Fruit fly (Drosophila melanogaster) whole organism, wandering third instar larva: ENCODE measurements around the gene CG1958.

ENCODE experiments used
- Abd-B ChIP-seq: fragments of >200 bp; optimal IDR thresholded peaks from 2 replicates; lab custom pipeline; 2017; ENCODE audit warnings: missing biosample characterization, missing genetic modification characterization
- CG9705 ChIP-seq: fragments of 200-800 bp; sonication (Bioruptor generic); optimal IDR thresholded peaks from 2 replicates; lab custom pipeline; 2018; ENCODE audit warnings: missing biosample characterization, mild to moderate bottlenecking, missing genetic modification characterization
- CrebA ChIP-seq: fragments of 200-800 bp; sonication (Bioruptor generic); optimal IDR thresholded peaks from 2 replicates; lab custom pipeline; 2016; ENCODE audit warnings: missing biosample characterization, mild to moderate bottlenecking, missing genetic modification characterization, borderline replicate concordance
- Dfd ChIP-seq: fragments of >200 bp; optimal IDR thresholded peaks from 2 replicates; lab custom pipeline; 2017; ENCODE audit warnings: missing biosample characterization, missing genetic modification characterization
- Dif ChIP-seq: fragments of 200-275, 200-300 bp; sonication (Bioruptor generic); optimal IDR thresholded peaks from 2 replicates; lab custom pipeline; 2018; ENCODE audit warnings: missing biosample characterization, missing genetic modification characterization; ENCODE audit not compliant: partially characterized antibody
- GATAd ChIP-seq: sonication (Bioruptor generic); optimal IDR thresholded peaks from 2 replicates; lab custom pipeline; 2016; ENCODE audit warnings: missing biosample characterization, missing genetic modification characterization
- HLH106 ChIP-seq: fragments of 200-800 bp; optimal IDR thresholded peaks from 3 replicates; lab custom pipeline; 2019; ENCODE audit warnings: missing biosample characterization, mild to moderate bottlenecking, missing genetic modification characterization, moderate library complexity
- Hnf4 ChIP-seq: fragments of 200-800 bp; sonication (Bioruptor generic); optimal IDR thresholded peaks from 2 replicates; lab custom pipeline; 2016; ENCODE audit warnings: missing biosample characterization, mild to moderate bottlenecking, missing genetic modification characterization
- Hr78 ChIP-seq: fragments of >200 bp; optimal IDR thresholded peaks from 2 replicates; lab custom pipeline; 2017; ENCODE audit warnings: missing biosample characterization, missing genetic modification characterization
- Hr83 ChIP-seq: fragments of 200-300 bp; sonication (Bioruptor generic); optimal IDR thresholded peaks from 2 replicates; lab custom pipeline; 2016; ENCODE audit warnings: missing biosample characterization, mild to moderate bottlenecking, missing genetic modification characterization, moderate library complexity; ENCODE audit not compliant: poor library complexity, severe bottlenecking
- Jra ChIP-seq: sonication (Bioruptor generic); optimal IDR thresholded peaks from 2 replicates; lab custom pipeline; 2016; ENCODE audit warnings: missing biosample characterization, missing genetic modification characterization
- Mio ChIP-seq: sonication (Bioruptor generic); optimal IDR thresholded peaks from 2 replicates; lab custom pipeline; 2016; ENCODE audit warnings: missing biosample characterization, missing genetic modification characterization
- Myc ChIP-seq: fragments of >200 bp; optimal IDR thresholded peaks from 2 replicates; lab custom pipeline; 2017
- N ChIP-seq: fragments of >200 bp; optimal IDR thresholded peaks from 2 replicates; lab custom pipeline; 2018; ENCODE audit warnings: missing biosample characterization, missing external identifiers, missing genetic modification characterization
- OdsH ChIP-seq: fragments of 200-800 bp; sonication (Bioruptor generic); optimal IDR thresholded peaks from 2 replicates; lab custom pipeline; 2016; ENCODE audit warnings: missing biosample characterization, mild to moderate bottlenecking, missing genetic modification characterization
- Sp1 ChIP-seq: fragments of 200-800 bp; sonication (Bioruptor generic); optimal IDR thresholded peaks from 3 replicates; lab custom pipeline; 2019; ENCODE audit warnings: missing biosample characterization, mild to moderate bottlenecking, missing genetic modification characterization, moderate library complexity
- Vsx2 ChIP-seq: fragments of 200-300, 225-300 bp; sonication (Bioruptor generic); optimal IDR thresholded peaks from 2 replicates; lab custom pipeline; 2018; ENCODE audit warnings: missing biosample characterization, missing genetic modification characterization; ENCODE audit not compliant: partially characterized antibody
- br ChIP-seq: fragments of 200-800 bp; sonication (Bioruptor generic); optimal IDR thresholded peaks from 2 replicates; lab custom pipeline; 2016; ENCODE audit warnings: missing biosample characterization, missing genetic modification characterization
- brk ChIP-seq: fragments of 200-800 bp; sonication (Bioruptor generic); optimal IDR thresholded peaks from 2 replicates; lab custom pipeline; 2016; ENCODE audit warnings: missing biosample characterization, mild to moderate bottlenecking, missing genetic modification characterization
- dl ChIP-seq, 2 experiments: fragments of 175-275, 200-275 bp in 1 of 2; fragments of 200-275 bp in 1 of 2; sonication (Bioruptor generic); optimal IDR thresholded peaks; lab custom pipeline; 2018; ENCODE audit warnings: mild to moderate bottlenecking in 2 of 2, missing biosample characterization in 2 of 2, missing genetic modification characterization in 2 of 2, moderate library complexity in 2 of 2; ENCODE audit not compliant: partially characterized antibody in 2 of 2, insufficient read depth in 1 of 2
- dmrt93B ChIP-seq: fragments of 200-800 bp; sonication (Bioruptor generic); optimal IDR thresholded peaks from 2 replicates; lab custom pipeline; 2018; ENCODE audit warnings: missing biosample characterization, mild to moderate bottlenecking, missing genetic modification characterization
- dsf ChIP-seq: sonication (Bioruptor generic); optimal IDR thresholded peaks from 2 replicates; lab custom pipeline; 2016; ENCODE audit warnings: missing biosample characterization, missing genetic modification characterization, borderline replicate concordance
- ey ChIP-seq: fragments of 200-800 bp; sonication (Bioruptor generic); optimal IDR thresholded peaks from 2 replicates; lab custom pipeline; 2016; ENCODE audit warnings: missing biosample characterization, missing genetic modification characterization
- foxo ChIP-seq, 2 experiments: fragments of 200-800 bp; sonication (Bioruptor generic); optimal IDR thresholded peaks; 2 replicates in 1 of 2; 3 replicates in 1 of 2; lab custom pipeline; 2016 to 2017; ENCODE audit warnings: missing biosample characterization in 2 of 2, missing genetic modification characterization in 2 of 2
- fru ChIP-seq: fragments of 200-800 bp; sonication (Bioruptor generic); optimal IDR thresholded peaks from 3 replicates; lab custom pipeline; 2016; ENCODE audit warnings: missing biosample characterization, mild to moderate bottlenecking, missing genetic modification characterization
- h ChIP-seq: fragments of 200-800 bp; sonication (Bioruptor generic); optimal IDR thresholded peaks from 3 replicates; lab custom pipeline; 2016; ENCODE audit warnings: missing biosample characterization, mild to moderate bottlenecking, missing genetic modification characterization
- jim ChIP-seq: fragments of 175-275, 200-325 bp; sonication (Bioruptor generic); optimal IDR thresholded peaks from 2 replicates; lab custom pipeline; 2016; ENCODE audit warnings: missing biosample characterization, mild to moderate bottlenecking, missing genetic modification characterization
- lola ChIP-seq: fragments of >200 bp; optimal IDR thresholded peaks from 2 replicates; lab custom pipeline; 2017; ENCODE audit warnings: missing biosample characterization, missing genetic modification characterization
- psq ChIP-seq: fragments of 200-800 bp; sonication (Bioruptor generic); optimal IDR thresholded peaks from 3 replicates; lab custom pipeline; 2017; ENCODE audit warnings: missing biosample characterization, mild to moderate bottlenecking, missing genetic modification characterization, moderate library complexity
- rgr ChIP-seq: fragments of 200-800 bp; sonication (Bioruptor generic); optimal IDR thresholded peaks from 3 replicates; lab custom pipeline; 2016; ENCODE audit warnings: missing biosample characterization, mild to moderate bottlenecking, missing genetic modification characterization
- sage ChIP-seq: fragments of 200-800 bp; sonication (Bioruptor generic); optimal IDR thresholded peaks from 2 replicates; lab custom pipeline; 2016; ENCODE audit warnings: missing biosample characterization, mild to moderate bottlenecking, missing genetic modification characterization
- sv ChIP-seq: fragments of 200-800 bp; sonication (Bioruptor generic); optimal IDR thresholded peaks from 3 replicates; lab custom pipeline; 2016; ENCODE audit warnings: missing biosample characterization, missing genetic modification characterization
- tai ChIP-seq: sonication (Bioruptor generic); optimal IDR thresholded peaks from 2 replicates; lab custom pipeline; 2016; ENCODE audit warnings: missing biosample characterization, missing genetic modification characterization
- usp ChIP-seq: fragments of >200 bp; optimal IDR thresholded peaks from 2 replicates; lab custom pipeline; 2017; ENCODE audit warnings: missing biosample characterization, missing genetic modification characterization
- woc ChIP-seq: sonication (Bioruptor generic); optimal IDR thresholded peaks from 2 replicates; lab custom pipeline; 2016; ENCODE audit warnings: missing biosample characterization, mild to moderate bottlenecking, missing genetic modification characterization

The CG1958 gene

dm6 chrX:7293874-7294559 is 27.3 kb downstream of the CG1958 start (continued):
- no peak for TF ChIP-seq Vsx2

- TF ChIP-seq Dif (GFP tag; lab: Kevin White, UChicago) (no peak), jim (GFP tag; lab: Kevin White, UChicago) (no peak), sage (GFP tag; lab: Kevin White, UChicago) (no peak), Myc (lab: Kevin White, UChicago) (no peak), ey (GFP tag; lab: Kevin White, UChicago) (no peak), dsf (GFP tag; lab: Kevin White, UChicago) (no peak), N (GFP tag; lab: Kevin White, UChicago) (no peak), Hr78 (no peak)
Observed at dm6 chrX:7295973-7296372, 29.3 kb downstream of the CG1958 start.

dm6 chrX:7296721-7297227 is 30.1 kb downstream of the CG1958 start:
- TF ChIP-seq Hr78 (no peak), dmrt93B (GFP tag; lab: Kevin White, UChicago) (no peak), psq (GFP tag; lab: Kevin White, UChicago) (no peak), HLH106 (no peak), foxo (GFP tag; optimal IDR thresholded peaks at IDR 0.05; lab: Kevin White, UChicago) (no peak), Abd-B (GFP tag; lab: Kevin White, UChicago) (no peak), GATAd (GFP tag; lab: Kevin White, UChicago) (no peak), brk (no peak)
- TF ChIP-seq, all 38 proteins: peak for 0

dm6 chrX:7298323-7298722 is 31.6 kb downstream of the CG1958 start:
- no peak for TF ChIP-seq CG9705 (GFP tag; lab: Kevin White, UChicago)
- no peak for TF ChIP-seq h (GFP tag; lab: Kevin White, UChicago)
- no peak for TF ChIP-seq Vsx2
- no peak for TF ChIP-seq Sp1 (GFP tag; lab: Kevin White, UChicago)
- TF ChIP-seq Hnf4 = no peak
- no peak for TF ChIP-seq br (GFP tag; lab: Kevin White, UChicago)
- no peak for TF ChIP-seq fru (GFP tag; lab: Kevin White, UChicago)

dm6 chrX:7299399-7300355 is 33.0 kb downstream of the CG1958 start:
- TF ChIP-seq sage (GFP tag; lab: Kevin White, UChicago) (no peak), woc (peak; percentile 30), tai (GFP tag; lab: Kevin White, UChicago) (no peak), ey (GFP tag; lab: Kevin White, UChicago) (peak; percentile 70), CrebA (peak; percentile 60), foxo (GFP tag; optimal IDR thresholded peaks at IDR 0.05; lab: Kevin White, UChicago) (peak; percentile 1 to 56), dsf (GFP tag; lab: Kevin White, UChicago) (peak; percentile 5), psq (GFP tag; lab: Kevin White, UChicago) (peak; percentile 34), Mio (no peak), fru (GFP tag; lab: Kevin White, UChicago) (peak; percentile 58), usp (GFP tag; lab: Kevin White, UChicago) (no peak), GATAd (GFP tag; lab: Kevin White, UChicago) (no peak), Hnf4 (peak; percentile 48), HLH106 (peak; percentile 67), Hr78 (no peak), sv (GFP tag; lab: Kevin White, UChicago) (peak; percentile 29), br (GFP tag; lab: Kevin White, UChicago) (peak; percentile 32), dl (GFP tag; optimal IDR thresholded peaks at IDR 0.05; lab: Kevin White, UChicago; ENCODE audit: insufficient read depth in 1 of 2, partially characterized antibody in 2 of 2) (peak; percentile 63 to 75), Jra (GFP tag; lab: Kevin White, UChicago) (peak; percentile 36), lola (GFP tag; lab: Kevin White, UChicago) (no peak), Vsx2 (peak; percentile 79), h (GFP tag; lab: Kevin White, UChicago) (peak; percentile 43), OdsH (peak; percentile 26), Dif (GFP tag; lab: Kevin White, UChicago) (peak; percentile 86), dmrt93B (GFP tag; lab: Kevin White, UChicago) (peak; percentile 48), Myc (lab: Kevin White, UChicago) (no peak), Sp1 (GFP tag; lab: Kevin White, UChicago) (peak; percentile 66), rgr (peak; percentile 54), N (GFP tag; lab: Kevin White, UChicago) (peak; percentile 70), jim (GFP tag; lab: Kevin White, UChicago) (no peak), Hr83 (GFP tag; lab: Kevin White, UChicago) (no peak), Dfd (GFP tag; lab: Kevin White, UChicago) (no peak)
